Fruit fly (Drosophila melanogaster): ENCODE measurements around the gene Meltrin.

Meltrin gene

DNA sequence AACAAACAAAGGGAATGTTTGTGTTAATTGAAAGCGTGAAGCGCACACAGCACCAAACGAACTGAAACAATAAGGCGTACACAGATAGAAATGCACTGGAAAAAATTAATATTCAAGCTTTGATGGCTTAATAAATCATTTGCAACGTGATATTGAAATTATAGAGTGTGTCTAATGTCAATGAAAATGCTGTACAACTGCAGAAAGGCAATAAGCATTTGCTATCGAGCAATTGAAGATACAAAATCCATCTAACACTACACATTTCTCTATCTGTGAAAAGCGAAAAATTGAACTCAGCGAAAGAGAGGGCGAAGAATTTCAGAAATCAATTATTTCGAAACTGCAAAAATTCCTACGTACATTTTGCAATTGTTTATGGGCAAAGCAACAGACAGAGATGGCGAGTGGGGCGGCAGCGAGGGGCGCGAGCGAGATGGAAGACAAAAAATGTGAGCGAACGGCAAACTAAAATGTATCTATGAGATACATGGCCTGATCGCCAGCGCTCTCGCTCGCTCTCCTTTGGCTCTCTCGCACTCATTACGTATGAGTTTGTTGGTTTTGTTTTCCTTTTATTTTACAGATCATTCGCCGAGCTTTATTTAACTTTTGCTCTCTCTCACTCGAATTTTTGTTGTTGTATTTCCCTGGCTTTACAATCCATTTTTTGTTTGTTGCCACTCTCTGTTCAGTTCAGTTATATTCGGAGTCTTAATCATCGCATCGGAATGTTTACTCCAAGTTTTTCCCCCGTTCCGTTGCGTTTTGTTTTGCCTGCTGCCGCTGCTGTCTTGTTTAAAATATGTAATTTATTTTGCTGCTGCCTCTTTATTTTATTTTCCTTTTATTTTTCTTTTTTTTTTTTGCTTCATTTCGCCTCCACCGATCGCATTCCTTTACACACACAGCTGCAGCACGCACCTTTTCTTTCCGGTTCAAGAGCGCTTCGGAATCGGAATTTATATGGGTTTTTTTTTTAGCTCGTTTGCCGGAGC is 25.1 kb upstream of the Meltrin start (continued):
- TF ChIP-seq CG14860 (GFP tag; IDR thresholded peaks at IDR 0.05; ENCODE audit: partially characterized antibody), result no peak
- TF ChIP-seq CG15601 (tag; optimal IDR thresholded peaks at IDR 0.05), result peak; percentile 46
- no peak for TF ChIP-seq CG14965 (GFP tag; optimal IDR thresholded peaks at IDR 0.05; ENCODE audit: borderline replicate concordance)
- TF ChIP-seq cad (GFP tag; optimal IDR thresholded peaks at IDR 0.05), result peak; percentile 51
- no peak for TF ChIP-seq wdn (GFP tag; IDR thresholded peaks at IDR 0.05)
- TF ChIP-seq chn (GFP tag; optimal IDR thresholded peaks at IDR 0.05), result peak; percentile 76
- TF ChIP-seq CG9437 (GFP tag; optimal IDR thresholded peaks at IDR 0.05), result peak; percentile 48
- TF ChIP-seq CG4854 (GFP tag; optimal IDR thresholded peaks at IDR 0.05), result peak; percentile 29
- peak; percentile 59 for TF ChIP-seq CG7786 (GFP tag; optimal IDR thresholded peaks at IDR 0.05)
- peak; percentile 73 for TF ChIP-seq tgo (GFP tag; IDR thresholded peaks at IDR 0.05)
- peak; percentile 22 for TF ChIP-seq CG12744 (GFP tag; optimal IDR thresholded peaks at IDR 0.05)
- TF ChIP-seq pros (GFP tag; optimal IDR thresholded peaks at IDR 0.05), result no peak
- peak; percentile 26 for TF ChIP-seq dm (GFP tag; optimal IDR thresholded peaks at IDR 0.05)
- no peak for TF ChIP-seq CG7963 (GFP tag; IDR thresholded peaks at IDR 0.05; ENCODE audit: partially characterized antibody)
- peak; percentile 56 for TF ChIP-seq pho (GFP tag; optimal IDR thresholded peaks at IDR 0.05)
- TF ChIP-seq D19A (tag; optimal IDR thresholded peaks at IDR 0.05), result peak; percentile 49
- TF ChIP-seq Taf1 (GFP tag; IDR thresholded peaks at IDR 0.05), result no peak
- no peak for TF ChIP-seq knrl (GFP tag; IDR thresholded peaks at IDR 0.05; ENCODE audit: partially characterized antibody)
- 0 out of 2 replicates have a peak, but pooled peaks have one; percentile 10 for TF ChIP-seq CG10321 (GFP tag; IDR thresholded peaks at IDR 0.05)
- TF ChIP-seq odd (GFP tag; optimal IDR thresholded peaks at IDR 0.05), result no peak
- TF ChIP-seq H15 (GFP tag; IDR thresholded peaks at IDR 0.05), result peak; percentile 69; the same call in 2 of the 3 replicates
- TF ChIP-seq CG4282 (GFP tag; optimal IDR thresholded peaks at IDR 0.05), result peak; percentile 33
- peak; percentile 43 for TF ChIP-seq ewg (GFP tag; optimal IDR thresholded peaks at IDR 0.05)
- peak; percentile 94 for TF ChIP-seq Med (GFP tag)
- no peak for TF ChIP-seq Neu2 (GFP tag; optimal IDR thresholded peaks at IDR 0.05; ENCODE audit: borderline replicate concordance)
- peak; percentile 35 for TF ChIP-seq cwo (GFP tag; optimal IDR thresholded peaks at IDR 0.05)
- TF ChIP-seq gt (GFP tag; IDR thresholded peaks at IDR 0.05), result no peak
- TF ChIP-seq CG9609 (GFP tag; optimal IDR thresholded peaks at IDR 0.05), result peak; percentile 68
- no peak for TF ChIP-seq twi (tag; optimal IDR thresholded peaks at IDR 0.05)
- peak; percentile 13 for TF ChIP-seq kni (GFP tag; optimal IDR thresholded peaks at IDR 0.05)
- TF ChIP-seq trem (tag; optimal IDR thresholded peaks at IDR 0.05), result peak; percentile 3
- TF ChIP-seq Camta (GFP tag; optimal IDR thresholded peaks at IDR 0.05), result peak; percentile 59
- no peak for TF ChIP-seq oc (tag; optimal IDR thresholded peaks at IDR 0.05)
- peak; percentile 79 for TF ChIP-seq CG12769 (tag; optimal IDR thresholded peaks at IDR 0.05)
- TF ChIP-seq YL-1 (GFP tag; optimal IDR thresholded peaks at IDR 0.05), result no peak
- TF ChIP-seq nmo (GFP tag; optimal IDR thresholded peaks at IDR 0.05), result peak; percentile 72
- TF ChIP-seq jumu (GFP tag; optimal IDR thresholded peaks at IDR 0.05), result peak; percentile 51
- peak; percentile 84 for TF ChIP-seq Sox102F (GFP tag; optimal IDR thresholded peaks at IDR 0.05)
- peak; percentile 63 for TF ChIP-seq run (tag; optimal IDR thresholded peaks at IDR 0.05)
- TF ChIP-seq Spps (tag; optimal IDR thresholded peaks at IDR 0.05), result no peak
- TF ChIP-seq CG9215 (GFP tag; IDR thresholded peaks at IDR 0.05), result peak; percentile 29; the same call in 1 of the 2 replicates
- TF ChIP-seq CG17186 (GFP tag; optimal IDR thresholded peaks at IDR 0.05), result no peak
- peak; percentile 72 for TF ChIP-seq CG6689 (GFP tag; IDR thresholded peaks at IDR 0.05)
- peak; percentile 68 for TF ChIP-seq CG17829 (tag; optimal IDR thresholded peaks at IDR 0.05)
- TF ChIP-seq pan (optimal IDR thresholded peaks at IDR 0.05), result no peak
- peak in 1 of 2 experiments; percentile 80 for TF ChIP-seq pan (GFP tag; optimal IDR thresholded peaks at IDR 0.05 in 1 of 2, IDR thresholded peaks at IDR 0.05 in 1 of 2)
- TF ChIP-seq CG17359 (tag; optimal IDR thresholded peaks at IDR 0.05), result peak; percentile 81
- no peak for TF ChIP-seq Bgb (GFP tag; IDR thresholded peaks at IDR 0.05; ENCODE audit: partially characterized antibody)

All from whole organism, embryonic.